Worm (Caenorhabditis elegans) whole organism, late embryonic: ENCODE measurements around the gene srv-9.

Source experiments
- F13H6.1 ChIP-seq: sonication (generic microtip); optimal IDR thresholded peaks from 2 replicates; lab custom pipeline; 2016; ENCODE audit warnings: missing genetic modification characterization, missing compliant biosample characterization
- ama-1 ChIP-seq: fragments of 150-350 bp; optimal IDR thresholded peaks from 2 replicates; lab custom pipeline; 2014
- dve-1 ChIP-seq: sonication (generic microtip); optimal IDR thresholded peaks from 2 replicates; lab custom pipeline; 2017; ENCODE audit warnings: antibody characterized with exemption, mild to moderate bottlenecking, missing genetic modification characterization, missing compliant biosample characterization
- elt-2 ChIP-seq: sonication (generic microtip); optimal IDR thresholded peaks from 2 replicates; lab custom pipeline; 2016; ENCODE audit warnings: missing genetic modification reagents, missing genetic modification characterization, missing compliant biosample characterization
- hlh-15 ChIP-seq: sonication (generic microtip); optimal IDR thresholded peaks from 2 replicates; lab custom pipeline; 2016; ENCODE audit warnings: missing genetic modification characterization, missing compliant biosample characterization
- hlh-30 ChIP-seq: sonication (generic microtip); optimal IDR thresholded peaks from 2 replicates; lab custom pipeline; 2017; ENCODE audit warnings: antibody characterized with exemption, missing genetic modification characterization, missing compliant biosample characterization; ENCODE audit not compliant: insufficient read depth
- madf-2 ChIP-seq: sonication (generic microtip); optimal IDR thresholded peaks from 2 replicates; lab custom pipeline; 2017; ENCODE audit warnings: missing genetic modification characterization, missing compliant biosample characterization
- nfya-1 ChIP-seq: sonication (generic microtip); optimal IDR thresholded peaks from 2 replicates; lab custom pipeline; 2017; ENCODE audit warnings: missing genetic modification characterization, mild to moderate bottlenecking, missing compliant biosample characterization, antibody characterized with exemption, moderate library complexity
- ref-2 ChIP-seq: sonication (generic microtip); optimal IDR thresholded peaks from 2 replicates; lab custom pipeline; 2016; ENCODE audit warnings: missing genetic modification characterization, missing compliant biosample characterization
- tbx-2 ChIP-seq: sonication (generic microtip); optimal IDR thresholded peaks from 2 replicates; lab custom pipeline; 2016; ENCODE audit warnings: missing genetic modification characterization, missing compliant biosample characterization
- unc-86 ChIP-seq: sonication (generic microtip); optimal IDR thresholded peaks from 2 replicates; lab custom pipeline; 2016; ENCODE audit warnings: missing genetic modification characterization, missing compliant biosample characterization

DNA sequence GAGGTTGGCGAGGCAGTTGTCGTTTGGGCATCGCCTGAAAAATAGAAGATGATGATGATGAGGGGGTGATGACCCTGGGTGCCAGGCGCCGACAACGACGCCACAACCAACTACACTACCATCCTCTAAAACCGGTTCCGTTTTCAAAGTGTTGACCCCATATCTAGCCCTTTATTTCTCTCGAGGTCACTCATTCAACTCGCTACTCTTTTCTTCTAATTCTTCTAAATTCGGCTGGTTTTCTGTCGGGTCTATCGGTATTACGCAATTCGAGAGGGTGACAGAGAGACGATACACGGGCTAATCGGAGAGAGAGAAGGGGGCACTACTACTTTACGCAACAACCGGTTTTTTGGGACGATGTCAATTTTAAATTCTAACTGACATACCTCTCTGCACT is 51.6 kb downstream of the srv-9 start:
- no peak for TF ChIP-seq ama-1 (lab: Kevin White, UChicago)
- peak; percentile 49 for TF ChIP-seq F13H6.1 (tag; lab: Kevin White, UChicago)
- no peak for TF ChIP-seq tbx-2 (tag; lab: Kevin White, UChicago)
- TF ChIP-seq hlh-30 (tag; lab: Kevin White, UChicago), result no peak
- no peak for TF ChIP-seq nfya-1 (tag; lab: Kevin White, UChicago)
- TF ChIP-seq elt-2 (tag; lab: Kevin White, UChicago), result no peak
- no peak for TF ChIP-seq ref-2 (tag; lab: Kevin White, UChicago)
- no peak for TF ChIP-seq unc-86
- no peak for TF ChIP-seq dve-1 (tag; lab: Kevin White, UChicago)
- TF ChIP-seq madf-2 (tag; lab: Kevin White, UChicago), result no peak
- TF ChIP-seq hlh-15 (tag; lab: Kevin White, UChicago), result no peak
